Fruit fly (Drosophila melanogaster): ENCODE results near the gene Tnks.

- no peak for TF ChIP-seq Dll (optimal IDR thresholded peaks at IDR 0.05)
- TF ChIP-seq psq (optimal IDR thresholded peaks at IDR 0.05): no peak
- TF ChIP-seq EcR (GFP tag; optimal IDR thresholded peaks at IDR 0.05): no peak
- TF ChIP-seq usp (GFP tag; optimal IDR thresholded peaks at IDR 0.05): no peak
- no peak for TF ChIP-seq CG8478 (optimal IDR thresholded peaks at IDR 0.05)
- TF ChIP-seq pan (optimal IDR thresholded peaks at IDR 0.05): no peak
Observed at dm6 chr3R:25661531-25662193, 576 bp upstream of the Tnks start, which contains the start of gene RASSF8.
